Fruit fly (Drosophila melanogaster): ENCODE data around the gene glec.

The glec gene

DNA sequence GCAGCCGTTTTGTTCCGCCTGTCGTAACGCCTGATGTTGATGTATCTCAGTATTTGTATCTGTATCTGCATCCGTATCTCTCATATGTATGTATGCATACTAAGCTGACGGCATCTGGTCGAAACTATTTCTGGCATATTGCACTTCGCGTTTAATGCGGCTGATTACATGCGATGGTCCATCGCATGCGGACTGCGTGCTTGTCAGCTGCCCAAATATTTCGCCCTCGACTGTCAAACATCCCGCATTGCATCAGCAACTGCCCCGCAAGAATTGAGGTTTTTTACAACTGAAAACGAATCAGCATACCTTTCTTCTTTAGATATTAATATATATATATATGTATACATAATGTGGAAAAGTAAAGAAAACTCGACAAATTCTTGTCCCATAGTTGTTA is 6.8 kb upstream of the glec start:
- TF ChIP-seq Abd-B (GFP tag; optimal IDR thresholded peaks at IDR 0.05) (no peak), brk (GFP tag; optimal IDR thresholded peaks at IDR 0.05) (no peak), N (GFP tag; optimal IDR thresholded peaks at IDR 0.05) (no peak), Dif (GFP tag; optimal IDR thresholded peaks at IDR 0.05; ENCODE audit: partially characterized antibody) (no peak), GATAd (GFP tag; optimal IDR thresholded peaks at IDR 0.05) (no peak), tai (GFP tag; optimal IDR thresholded peaks at IDR 0.05) (no peak), br (GFP tag; optimal IDR thresholded peaks at IDR 0.05) (no peak), h (GFP tag; optimal IDR thresholded peaks at IDR 0.05) (no peak), pan (optimal IDR thresholded peaks at IDR 0.05) (no peak), CrebA (GFP tag; optimal IDR thresholded peaks at IDR 0.05; ENCODE audit: borderline replicate concordance) (no peak), fru (GFP tag; optimal IDR thresholded peaks at IDR 0.05) (no peak), Hr83 (GFP tag; optimal IDR thresholded peaks at IDR 0.05; ENCODE audit: poor library complexity, severe bottlenecking) (no peak), Hr78 (GFP tag; optimal IDR thresholded peaks at IDR 0.05) (no peak), Mio (GFP tag; optimal IDR thresholded peaks at IDR 0.05) (no peak)

dm6 chr3R:21862137-21862850 is 6.2 kb upstream of the glec start:
- TF ChIP-seq psq (GFP tag; optimal IDR thresholded peaks at IDR 0.05) (no peak), Mio (GFP tag; optimal IDR thresholded peaks at IDR 0.05) (no peak), Hr83 (GFP tag; optimal IDR thresholded peaks at IDR 0.05; ENCODE audit: poor library complexity, severe bottlenecking) (no peak), usp (GFP tag; optimal IDR thresholded peaks at IDR 0.05) (no peak), Jra (GFP tag; optimal IDR thresholded peaks at IDR 0.05) (no peak), dmrt93B (GFP tag; optimal IDR thresholded peaks at IDR 0.05) (no peak), HLH106 (tag; optimal IDR thresholded peaks at IDR 0.05) (no peak), jim (GFP tag; optimal IDR thresholded peaks at IDR 0.05) (no peak), N (GFP tag; optimal IDR thresholded peaks at IDR 0.05) (no peak), Myc (optimal IDR thresholded peaks at IDR 0.05) (no peak), tai (GFP tag; optimal IDR thresholded peaks at IDR 0.05) (no peak), woc (GFP tag; optimal IDR thresholded peaks at IDR 0.05) (no peak), Vsx2 (GFP tag; optimal IDR thresholded peaks at IDR 0.05; ENCODE audit: partially characterized antibody) (no peak), brk (GFP tag; optimal IDR thresholded peaks at IDR 0.05) (no peak), rgr (GFP tag; optimal IDR thresholded peaks at IDR 0.05) (no peak)

- peak; percentile 68 for TF ChIP-seq CG32264 (GFP tag; optimal IDR thresholded peaks at IDR 0.05)
- peak; percentile 92 for TF ChIP-seq OdsH (GFP tag; optimal IDR thresholded peaks at IDR 0.05)
- peak; percentile 94 for TF ChIP-seq psq (GFP tag; optimal IDR thresholded peaks at IDR 0.05)
- peak; percentile 5 for TF ChIP-seq sv (GFP tag; optimal IDR thresholded peaks at IDR 0.05)
- peak; percentile 12 for TF ChIP-seq Mio (GFP tag; optimal IDR thresholded peaks at IDR 0.05)
- TF ChIP-seq dl (GFP tag; optimal IDR thresholded peaks at IDR 0.05; ENCODE audit: insufficient read depth in 1 of 2, partially characterized antibody in 2 of 2): no peak
- peak; percentile 85 for TF ChIP-seq Jra (GFP tag; optimal IDR thresholded peaks at IDR 0.05)
- peak; percentile 76 for TF ChIP-seq dsf (GFP tag; optimal IDR thresholded peaks at IDR 0.05; ENCODE audit: borderline replicate concordance)
- TF ChIP-seq N (GFP tag; optimal IDR thresholded peaks at IDR 0.05): no peak
- peak in 1 of 2 experiments; percentile 96 for TF ChIP-seq foxo (GFP tag; optimal IDR thresholded peaks at IDR 0.05)
- TF ChIP-seq sage (GFP tag; optimal IDR thresholded peaks at IDR 0.05): peak; percentile 86
- TF ChIP-seq jim (GFP tag; optimal IDR thresholded peaks at IDR 0.05): no peak
- TF ChIP-seq Rel (GFP tag; optimal IDR thresholded peaks at IDR 0.05): peak; percentile 70
- peak; percentile 75 for TF ChIP-seq Rel (tag; optimal IDR thresholded peaks at IDR 0.05)
- TF ChIP-seq tai (GFP tag; optimal IDR thresholded peaks at IDR 0.05): peak; percentile 83
- peak; percentile 92 for TF ChIP-seq rgr (GFP tag; optimal IDR thresholded peaks at IDR 0.05)
- TF ChIP-seq dmrt93B (GFP tag; optimal IDR thresholded peaks at IDR 0.05): peak; percentile 84
- no peak for TF ChIP-seq Dif (GFP tag; optimal IDR thresholded peaks at IDR 0.05; ENCODE audit: partially characterized antibody)
- no peak for TF ChIP-seq usp (GFP tag; optimal IDR thresholded peaks at IDR 0.05)
- no peak for TF ChIP-seq Myc (optimal IDR thresholded peaks at IDR 0.05)
- TF ChIP-seq h (GFP tag; optimal IDR thresholded peaks at IDR 0.05): peak; percentile 96
- peak; percentile 95 for TF ChIP-seq Sp1 (GFP tag; optimal IDR thresholded peaks at IDR 0.05)
- peak; percentile 89 for TF ChIP-seq woc (GFP tag; optimal IDR thresholded peaks at IDR 0.05)
- TF ChIP-seq Hnf4 (GFP tag; optimal IDR thresholded peaks at IDR 0.05): peak; percentile 91
- TF ChIP-seq CrebA (GFP tag; optimal IDR thresholded peaks at IDR 0.05; ENCODE audit: borderline replicate concordance): peak; percentile 8
- TF ChIP-seq br (GFP tag; optimal IDR thresholded peaks at IDR 0.05): peak; percentile 95
- TF ChIP-seq brk (GFP tag; optimal IDR thresholded peaks at IDR 0.05): peak; percentile 85
- TF ChIP-seq pan (optimal IDR thresholded peaks at IDR 0.05): no peak
- peak; percentile 97 for TF ChIP-seq fru (GFP tag; optimal IDR thresholded peaks at IDR 0.05)
- peak; percentile 85 for TF ChIP-seq CG9705 (GFP tag; optimal IDR thresholded peaks at IDR 0.05)
- TF ChIP-seq Hr78 (GFP tag; optimal IDR thresholded peaks at IDR 0.05): no peak
- TF ChIP-seq lola (GFP tag; optimal IDR thresholded peaks at IDR 0.05): no peak
- TF ChIP-seq Vsx2 (GFP tag; optimal IDR thresholded peaks at IDR 0.05; ENCODE audit: partially characterized antibody): no peak
- TF ChIP-seq Hr83 (GFP tag; optimal IDR thresholded peaks at IDR 0.05; ENCODE audit: poor library complexity, severe bottlenecking): no peak
- peak; percentile 1 for TF ChIP-seq GATAd (GFP tag; optimal IDR thresholded peaks at IDR 0.05)
- peak; percentile 95 for TF ChIP-seq HLH106 (tag; optimal IDR thresholded peaks at IDR 0.05)
- peak; percentile 95 for TF ChIP-seq ey (GFP tag; optimal IDR thresholded peaks at IDR 0.05)
- TF ChIP-seq Abd-B (GFP tag; optimal IDR thresholded peaks at IDR 0.05): no peak
- TF ChIP-seq Dfd (GFP tag; optimal IDR thresholded peaks at IDR 0.05): no peak
Observed at dm6 chr3R:21859509-21859908, 3.4 kb upstream of the glec start.

Measured in whole organism, wandering third instar larva.